Fruit fly (Drosophila melanogaster) whole organism, embryonic: ENCODE results near the gene CG13081.

ENCODE experiments used
- Ada2b ChIP-seq: fragments of 200-800 bp; sonication (Bioruptor generic); IDR thresholded peaks from 2 replicates; pipeline ENCODE4 v1.3.6; 2022; ENCODE audit warnings: missing biosample characterization, missing genetic modification characterization
- Bgb ChIP-seq: fragments of 200-800 bp; sonication (Bioruptor generic); IDR thresholded peaks from 2 replicates; pipeline ENCODE4 v1.3.6; 2022; ENCODE audit warnings: missing biosample characterization, missing genetic modification characterization; ENCODE audit not compliant: partially characterized antibody
- CG10366 ChIP-seq: fragments of 200-800 bp; sonication (Bioruptor generic); IDR thresholded peaks from 2 replicates; pipeline ENCODE4 v1.3.6; 2022; ENCODE audit warnings: missing biosample characterization, missing genetic modification characterization
- CG11695 ChIP-seq: fragments of 200-800 bp; sonication (Bioruptor generic); IDR thresholded peaks from 3 replicates; pipeline ENCODE4 v1.3.6; 2022; ENCODE audit warnings: missing biosample characterization, missing genetic modification characterization
- CG12391 ChIP-seq: fragments of 200-800 bp; sonication (Bioruptor generic); optimal IDR thresholded peaks from 3 replicates; lab custom pipeline; 2018; ENCODE audit warnings: missing biosample characterization, mild to moderate bottlenecking, missing genetic modification characterization, moderate library complexity
- CG13296 ChIP-seq: fragments of 200-800 bp; sonication (Bioruptor generic); optimal IDR thresholded peaks from 3 replicates; lab custom pipeline; 2018; ENCODE audit warnings: missing biosample characterization, mild to moderate bottlenecking, missing genetic modification characterization
- CG13424 ChIP-seq: fragments of 200-800 bp; sonication (Bioruptor generic); optimal IDR thresholded peaks from 2 replicates; lab custom pipeline; 2019; ENCODE audit warnings: missing biosample characterization, mild to moderate bottlenecking, missing genetic modification characterization, moderate library complexity
- CG14050 ChIP-seq: fragments of 200-800 bp; sonication (Bioruptor generic); IDR thresholded peaks from 3 replicates; pipeline ENCODE4 v1.3.6; 2022; ENCODE audit warnings: missing biosample characterization, missing genetic modification characterization
- CG2202 ChIP-seq: fragments of 200-800 bp; sonication (Bioruptor generic); optimal IDR thresholded peaks from 2 replicates; lab custom pipeline; 2018; ENCODE audit warnings: missing biosample characterization, mild to moderate bottlenecking, missing genetic modification characterization
- CG3163 ChIP-seq: fragments of 200-800 bp; sonication (Bioruptor generic); optimal IDR thresholded peaks from 3 replicates; lab custom pipeline; 2016; ENCODE audit warnings: missing biosample characterization, missing genetic modification characterization
- CG3281 ChIP-seq: fragments of 200-800 bp; sonication (Bioruptor generic); optimal IDR thresholded peaks from 3 replicates; lab custom pipeline; 2017; ENCODE audit warnings: missing biosample characterization, mild to moderate bottlenecking, missing genetic modification characterization
- CG33213 ChIP-seq: fragments of 200-800 bp; sonication (Bioruptor generic); optimal IDR thresholded peaks from 3 replicates; lab custom pipeline; 2016; ENCODE audit warnings: missing biosample characterization, missing genetic modification characterization
- CG33557 ChIP-seq: fragments of 200-800 bp; sonication (Bioruptor generic); optimal IDR thresholded peaks from 2 replicates; lab custom pipeline; 2019; ENCODE audit warnings: missing biosample characterization, mild to moderate bottlenecking, missing genetic modification characterization, moderate library complexity
- CG3838 ChIP-seq: fragments of 200-800 bp; sonication (Bioruptor generic); optimal IDR thresholded peaks from 3 replicates; lab custom pipeline; 2016; ENCODE audit warnings: missing biosample characterization, missing genetic modification characterization
- CG4617 ChIP-seq: fragments of 200-800 bp; sonication (Bioruptor generic); optimal IDR thresholded peaks from 3 replicates; lab custom pipeline; 2016; ENCODE audit warnings: missing biosample characterization, missing genetic modification characterization, borderline replicate concordance
- CG4707 ChIP-seq: fragments of 200-800 bp; sonication (Bioruptor generic); optimal IDR thresholded peaks from 2 replicates; lab custom pipeline; 2018; ENCODE audit warnings: missing biosample characterization, mild to moderate bottlenecking, missing genetic modification characterization, moderate library complexity
- CG6654 ChIP-seq: fragments of 200-800 bp; sonication (Bioruptor generic); optimal IDR thresholded peaks from 2 replicates; lab custom pipeline; 2017; ENCODE audit warnings: missing biosample characterization, mild to moderate bottlenecking, missing genetic modification characterization
- CG6683 ChIP-seq: fragments of 200-800 bp; sonication (Bioruptor generic); optimal IDR thresholded peaks from 2 replicates; lab custom pipeline; 2017; ENCODE audit warnings: missing biosample characterization, mild to moderate bottlenecking, missing genetic modification characterization, missing genetic modification reagents
- CG6854 ChIP-seq: fragments of 200-800 bp; sonication (Bioruptor generic); optimal IDR thresholded peaks from 3 replicates; lab custom pipeline; 2017; ENCODE audit warnings: missing biosample characterization, mild to moderate bottlenecking, missing genetic modification characterization
- CG7271 ChIP-seq: fragments of 200-800 bp; sonication (Bioruptor generic); optimal IDR thresholded peaks from 2 replicates; lab custom pipeline; 2018; ENCODE audit warnings: missing biosample characterization, mild to moderate bottlenecking, missing genetic modification characterization, moderate library complexity
- CG9609 ChIP-seq: fragments of 200-800 bp; sonication (Bioruptor generic); optimal IDR thresholded peaks from 3 replicates; lab custom pipeline; 2016; ENCODE audit warnings: missing biosample characterization, missing genetic modification characterization
- Chrac-16 ChIP-seq: fragments of 200-800 bp; sonication (Bioruptor generic); optimal IDR thresholded peaks from 3 replicates; lab custom pipeline; 2016; ENCODE audit warnings: missing biosample characterization, missing genetic modification characterization
- CkIIα-i1 ChIP-seq: fragments of 200-800 bp; sonication (Bioruptor generic); IDR thresholded peaks from 2 replicates; pipeline ENCODE4 v1.3.6; 2022; ENCODE audit warnings: missing biosample characterization, missing genetic modification characterization
- D ChIP-seq, 2 experiments: fragments of 200-800 bp in 1 of 2; fragments of >200 bp in 1 of 2; sonication (Bioruptor generic) in 1 of 2; optimal IDR thresholded peaks; 2 replicates in 1 of 2; 3 replicates in 1 of 2; lab custom pipeline; 2017; ENCODE audit warnings: mild to moderate bottlenecking in 1 of 2, missing biosample characterization in 1 of 2, missing genetic modification characterization in 1 of 2, missing genetic modification reagents in 1 of 2
- Dbx ChIP-seq: fragments of 200-800 bp; sonication (Bioruptor generic); IDR thresholded peaks from 3 replicates; pipeline ENCODE4 v1.3.6; 2022; ENCODE audit warnings: missing biosample characterization, missing genetic modification characterization
- HLH3B ChIP-seq: fragments of 200-800 bp; sonication (Bioruptor generic); IDR thresholded peaks from 2 replicates; pipeline ENCODE4 v1.3.6; 2022; ENCODE audit warnings: missing biosample characterization, missing genetic modification characterization
- Hand ChIP-seq: fragments of 200-800 bp; sonication (Bioruptor generic); optimal IDR thresholded peaks from 2 replicates; lab custom pipeline; 2017; ENCODE audit warnings: mild to moderate bottlenecking, missing biosample characterization, missing genetic modification reagents, missing genetic modification characterization
- Jarid2 ChIP-seq: fragments of 200-800 bp; sonication (Bioruptor generic); optimal IDR thresholded peaks from 3 replicates; lab custom pipeline; 2017; ENCODE audit warnings: mild to moderate bottlenecking, missing biosample characterization, missing genetic modification reagents, missing genetic modification characterization
- MESR4 ChIP-seq: fragments of 200-800 bp; sonication (Bioruptor generic); optimal IDR thresholded peaks from 2 replicates; lab custom pipeline; 2018; ENCODE audit warnings: missing biosample characterization, mild to moderate bottlenecking, missing genetic modification characterization, moderate library complexity
- NC2β ChIP-seq: fragments of 200-800 bp; sonication (Bioruptor generic); optimal IDR thresholded peaks from 2 replicates; lab custom pipeline; 2016; ENCODE audit warnings: missing biosample characterization, missing genetic modification characterization
- Nf-YB ChIP-seq: fragments of 200-800 bp; sonication (Bioruptor generic); optimal IDR thresholded peaks from 3 replicates; lab custom pipeline; 2019; ENCODE audit warnings: missing biosample characterization, mild to moderate bottlenecking, missing genetic modification characterization, moderate library complexity
- Sox100B ChIP-seq: fragments of 200-800 bp; sonication (Bioruptor generic); optimal IDR thresholded peaks from 3 replicates; lab custom pipeline; 2018; ENCODE audit warnings: missing biosample characterization, mild to moderate bottlenecking, missing genetic modification characterization
- Sox102F ChIP-seq: fragments of 200-800 bp; sonication (Bioruptor generic); optimal IDR thresholded peaks from 2 replicates; lab custom pipeline; 2018; ENCODE audit warnings: missing biosample characterization, mild to moderate bottlenecking, missing genetic modification characterization, moderate library complexity
- Ssrp ChIP-seq: fragments of 200-800 bp; sonication (Bioruptor generic); optimal IDR thresholded peaks from 2 replicates; lab custom pipeline; 2018; ENCODE audit warnings: missing biosample characterization, mild to moderate bottlenecking, missing genetic modification characterization, moderate library complexity
- ato ChIP-seq: fragments of 200-800 bp; sonication (Bioruptor generic); IDR thresholded peaks from 2 replicates; pipeline ENCODE4 v1.3.6; 2022; ENCODE audit warnings: missing biosample characterization, missing genetic modification characterization; ENCODE audit not compliant: partially characterized antibody
- bcd ChIP-seq: fragments of 200-800 bp; sonication (Bioruptor generic); optimal IDR thresholded peaks from 2 replicates; lab custom pipeline; 2017; ENCODE audit warnings: missing biosample characterization, mild to moderate bottlenecking, missing genetic modification characterization
- bowl ChIP-seq: fragments of 200-800 bp; sonication (Bioruptor generic); IDR thresholded peaks from 2 replicates; pipeline ENCODE4 v1.3.6; 2022; ENCODE audit warnings: missing biosample characterization, missing genetic modification characterization
- eyg ChIP-seq: fragments of 200-800 bp; sonication (Bioruptor generic); optimal IDR thresholded peaks from 3 replicates; lab custom pipeline; 2016; ENCODE audit warnings: missing biosample characterization, missing genetic modification characterization
- grn ChIP-seq: fragments of 200-800 bp; sonication (Bioruptor generic); optimal IDR thresholded peaks from 3 replicates; lab custom pipeline; 2017; ENCODE audit warnings: missing biosample characterization, missing genetic modification characterization
- jigr1 ChIP-seq: fragments of 200-800 bp; sonication (Bioruptor generic); IDR thresholded peaks from 3 replicates; pipeline ENCODE4 v1.3.6; 2022; ENCODE audit warnings: missing biosample characterization, missing genetic modification characterization
- lbe ChIP-seq: fragments of 200-800 bp; sonication (Bioruptor generic); optimal IDR thresholded peaks from 2 replicates; lab custom pipeline; 2016; ENCODE audit warnings: missing biosample characterization, mild to moderate bottlenecking, missing genetic modification characterization
- org-1 ChIP-seq: fragments of 200-800 bp; sonication (Bioruptor generic); optimal IDR thresholded peaks from 2 replicates; lab custom pipeline; 2017; ENCODE audit warnings: missing biosample characterization, missing genetic modification characterization
- pum ChIP-seq: fragments of 200-800 bp; sonication (Bioruptor generic); optimal IDR thresholded peaks from 2 replicates; lab custom pipeline; 2016; ENCODE audit warnings: missing biosample characterization, missing genetic modification characterization
- sima ChIP-seq: fragments of 200-800 bp; sonication (Bioruptor generic); optimal IDR thresholded peaks from 2 replicates; lab custom pipeline; 2016; ENCODE audit warnings: missing biosample characterization, missing genetic modification characterization
- tap ChIP-seq: fragments of 200-800 bp; optimal IDR thresholded peaks from 3 replicates; lab custom pipeline; 2019; ENCODE audit warnings: missing biosample characterization, mild to moderate bottlenecking, missing genetic modification characterization, moderate library complexity
- tgo ChIP-seq: fragments of 200-800 bp; sonication (Bioruptor generic); IDR thresholded peaks from 3 replicates; pipeline ENCODE4 v1.3.6; 2022; ENCODE audit warnings: missing biosample characterization, missing genetic modification characterization
- trh ChIP-seq: fragments of 200-800 bp; sonication (Bioruptor generic); optimal IDR thresholded peaks from 2 replicates; lab custom pipeline; 2016; ENCODE audit warnings: missing biosample characterization, missing genetic modification characterization

The CG13081 gene

dm6 chr2L:19586436-19587333 is 46.3 kb downstream of the CG13081 start, which contains the start of gene Lar (continued):
- 0 out of 2 replicates have a peak, but pooled peaks have one; percentile 22 for TF ChIP-seq Bgb (GFP tag; lab: Robert Waterston, UW)
- TF ChIP-seq bcd, result peak; percentile 53
- TF ChIP-seq CG12391 (tag; lab: Kevin White, UChicago), result peak; percentile 72
- no peak for TF ChIP-seq CG4707
- TF ChIP-seq CG6654 (GFP tag; lab: Kevin White, UChicago), result no peak
- TF ChIP-seq tap, result no peak
- TF ChIP-seq jigr1, result no peak; the same call in 2 of the 3 replicates
- no peak for TF ChIP-seq CG33557
- peak; percentile 75 for TF ChIP-seq CG33213 (GFP tag; lab: Kevin White, UChicago)
- 0 out of 2 replicates have a peak, but pooled peaks have one; percentile 24 for TF ChIP-seq Ada2b (GFP tag; lab: Robert Waterston, UW)
- TF ChIP-seq NC2β (GFP tag; lab: Kevin White, UChicago), result peak; percentile 60
- TF ChIP-seq CG13424 (tag; lab: Kevin White, UChicago), result peak; percentile 66
- TF ChIP-seq eyg (GFP tag; lab: Kevin White, UChicago), result peak; percentile 59
- no peak for TF ChIP-seq Sox100B (GFP tag; lab: Kevin White, UChicago)
- peak; percentile 33 for TF ChIP-seq org-1 (GFP tag; lab: Kevin White, UChicago)
- peak; percentile 64 for TF ChIP-seq CG13296 (GFP tag; lab: Kevin White, UChicago)
- TF ChIP-seq Sox102F, result peak; percentile 58
- TF ChIP-seq Chrac-16 (GFP tag; lab: Kevin White, UChicago), result peak; percentile 35
- peak; percentile 47 for TF ChIP-seq CG7271 (tag; lab: Kevin White, UChicago)
- TF ChIP-seq tgo (GFP tag; lab: Robert Waterston, UW), result no peak
- TF ChIP-seq CG4617 (GFP tag; lab: Kevin White, UChicago), result peak; percentile 88
- peak; percentile 80 for TF ChIP-seq MESR4 (GFP tag; lab: Kevin White, UChicago)
- TF ChIP-seq sima (GFP tag; lab: Kevin White, UChicago), result no peak
- no peak for TF ChIP-seq Jarid2 (GFP tag; lab: Kevin White, UChicago)
- TF ChIP-seq CG3281 (GFP tag; lab: Kevin White, UChicago), result peak; percentile 66
- TF ChIP-seq CkIIα-i1 (GFP tag; lab: Robert Waterston, UW), result 0 out of 2 replicates have a peak, but pooled peaks have one; percentile 24
- no peak for TF ChIP-seq ato (GFP tag; lab: Robert Waterston, UW)
- no peak for TF ChIP-seq lbe (GFP tag; lab: Kevin White, UChicago)
- TF ChIP-seq CG10366 (GFP tag; lab: Robert Waterston, UW), result peak; percentile 73; the same call in 1 of the 2 replicates
- TF ChIP-seq bowl (GFP tag; lab: Robert Waterston, UW), result no peak
- no peak for TF ChIP-seq CG6683
- TF ChIP-seq CG9609 (GFP tag; lab: Kevin White, UChicago), result peak; percentile 60
- TF ChIP-seq CG3838 (GFP tag; lab: Kevin White, UChicago), result no peak
- TF ChIP-seq D (optimal IDR thresholded peaks at IDR 0.05; lab: Kevin White, UChicago), result no peak
- TF ChIP-seq D (GFP tag; optimal IDR thresholded peaks at IDR 0.05; lab: Kevin White, UChicago), result peak; percentile 1
- TF ChIP-seq CG11695 (GFP tag; lab: Robert Waterston, UW), result peak; percentile 59; the same call in 1 of the 3 replicates
- TF ChIP-seq CG3163, result peak; percentile 46
- TF ChIP-seq CG2202 (tag; lab: Kevin White, UChicago), result no peak
- no peak for TF ChIP-seq CG6854 (GFP tag; lab: Kevin White, UChicago)
- peak; percentile 76 for TF ChIP-seq Dbx
- peak; percentile 33 for TF ChIP-seq Hand (GFP tag; lab: Kevin White, UChicago)
- TF ChIP-seq CG14050 (GFP tag; lab: Robert Waterston, UW), result no peak
- TF ChIP-seq grn (GFP tag; lab: Kevin White, UChicago), result no peak
- peak; percentile 70 for TF ChIP-seq pum
- peak; percentile 26 for TF ChIP-seq trh (GFP tag; lab: Kevin White, UChicago)
- peak; percentile 28 for TF ChIP-seq Ssrp (tag; lab: Kevin White, UChicago)
- TF ChIP-seq Nf-YB (GFP tag; lab: Kevin White, UChicago), result no peak
- peak; percentile 38; the same call in 1 of the 2 replicates for TF ChIP-seq HLH3B (GFP tag; lab: Robert Waterston, UW)
